Worm (Caenorhabditis elegans) whole organism, midembryonic: ENCODE results near the gene Y94H6A.12.
"Not testable (repeated sequence)": the region's sequence is repeated elsewhere in the genome, so short reads cannot be mapped to it uniquely, and the experiment has no call there.

ENCODE experiments used
- T22C8.4 ChIP-seq: fragments of 200-800 bp; sonication (Bioruptor generic); IDR thresholded peaks from 2 replicates; pipeline ENCODE4 v1.3.6; 2022; ENCODE audit warnings: missing genetic modification characterization, missing compliant biosample characterization
- cog-1 ChIP-seq: sonication (generic microtip); optimal IDR thresholded peaks from 2 replicates; lab custom pipeline; 2016; ENCODE audit warnings: missing genetic modification characterization, missing compliant biosample characterization
- flt-1 ChIP-seq: fragments of 200-800 bp; sonication (Bioruptor generic); IDR thresholded peaks from 2 replicates; pipeline ENCODE4 v1.3.6; 2022; ENCODE audit warnings: missing genetic modification characterization, missing compliant biosample characterization
- klf-2 ChIP-seq: fragments of 200-800 bp; sonication (Bioruptor generic); conservative IDR thresholded peaks from 2 replicates; pipeline ENCODE4 v1.3.6; 2022; ENCODE audit warnings: missing genetic modification reagents, missing genetic modification characterization, missing compliant biosample characterization
- med-1 ChIP-seq: sonication (generic microtip); optimal IDR thresholded peaks from 2 replicates; lab custom pipeline; 2017; ENCODE audit warnings: missing genetic modification characterization, mild to moderate bottlenecking, missing compliant biosample characterization, antibody characterized with exemption, missing genetic modification reagents; ENCODE audit not compliant: insufficient read depth
- ref-1 ChIP-seq: fragments of 200-800 bp; sonication (Bioruptor generic); conservative IDR thresholded peaks from 2 replicates; pipeline ENCODE4 v1.3.6; 2022; ENCODE audit warnings: missing genetic modification reagents, missing genetic modification characterization, missing compliant biosample characterization
- tab-1 ChIP-seq: fragments of 200-800 bp; sonication (Bioruptor generic); IDR thresholded peaks from 2 replicates; pipeline ENCODE4 v1.3.6; 2022; ENCODE audit warnings: missing genetic modification characterization, missing compliant biosample characterization
- ztf-23 ChIP-seq: fragments of 200-800 bp; sonication (Bioruptor generic); IDR thresholded peaks from 2 replicates; pipeline ENCODE4 v1.3.6; 2022; ENCODE audit warnings: missing genetic modification reagents, missing genetic modification characterization, missing compliant biosample characterization
- ztf-29 ChIP-seq: fragments of 200-800 bp; sonication (Bioruptor generic); IDR thresholded peaks from 2 replicates; pipeline ENCODE4 v1.3.6; 2022; ENCODE audit warnings: missing genetic modification reagents, missing genetic modification characterization, missing compliant biosample characterization

Gene Y94H6A.12

DNA sequence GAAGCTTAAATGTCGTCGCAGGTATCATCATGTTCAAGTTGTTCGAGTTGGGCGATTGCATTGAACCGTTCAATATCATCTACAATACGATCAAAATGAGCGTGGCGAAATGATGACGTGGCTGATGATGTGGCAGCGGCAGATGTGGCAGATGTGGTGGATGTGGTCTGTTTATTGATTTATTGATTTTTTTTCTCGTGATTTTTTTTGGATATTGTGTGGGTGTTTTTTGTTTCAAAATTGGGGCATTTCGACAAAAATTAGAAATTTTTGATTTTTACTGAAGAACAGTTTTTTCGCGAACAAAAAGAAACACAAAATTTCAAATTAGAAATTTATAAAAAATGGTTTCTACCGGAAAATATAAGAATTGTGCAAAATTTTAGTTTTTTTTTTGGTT, 32.6 kb downstream of the Y94H6A.12 start:
- TF ChIP-seq med-1 (GFP tag; lab: Kevin White, UChicago) (no peak), klf-2 (GFP tag; lab: Robert Waterston, UW) (no peak), T22C8.4 (peak; percentile 70), ref-1 (no peak), flt-1 (GFP tag; lab: Robert Waterston, UW) (no peak), cog-1 (no peak)

DNA sequence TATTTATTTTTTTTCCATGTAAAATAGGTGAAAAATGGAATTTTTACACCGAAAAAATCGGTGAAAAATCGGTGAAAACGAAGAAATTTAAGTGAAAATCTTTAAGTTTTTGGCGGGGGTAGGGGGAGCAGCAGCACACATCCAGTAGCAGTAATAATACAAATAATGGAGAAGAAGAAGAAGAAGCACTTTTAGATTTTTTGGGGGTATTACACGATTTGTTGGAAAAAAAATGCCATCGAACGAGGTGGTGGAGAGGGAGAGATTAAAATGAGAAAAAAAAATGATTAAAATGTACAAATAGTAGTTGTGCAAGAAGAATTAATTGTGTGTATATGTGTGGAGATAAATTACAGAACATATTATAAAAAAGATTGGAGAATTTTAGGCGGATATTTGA, 34.7 kb downstream of the Y94H6A.12 start:
- TF ChIP-seq tab-1 (GFP tag; lab: Robert Waterston, UW) (no peak), klf-2 (GFP tag; lab: Robert Waterston, UW) (no peak), med-1 (GFP tag; lab: Kevin White, UChicago) (no peak), flt-1 (GFP tag; lab: Robert Waterston, UW) (no peak)

DNA sequence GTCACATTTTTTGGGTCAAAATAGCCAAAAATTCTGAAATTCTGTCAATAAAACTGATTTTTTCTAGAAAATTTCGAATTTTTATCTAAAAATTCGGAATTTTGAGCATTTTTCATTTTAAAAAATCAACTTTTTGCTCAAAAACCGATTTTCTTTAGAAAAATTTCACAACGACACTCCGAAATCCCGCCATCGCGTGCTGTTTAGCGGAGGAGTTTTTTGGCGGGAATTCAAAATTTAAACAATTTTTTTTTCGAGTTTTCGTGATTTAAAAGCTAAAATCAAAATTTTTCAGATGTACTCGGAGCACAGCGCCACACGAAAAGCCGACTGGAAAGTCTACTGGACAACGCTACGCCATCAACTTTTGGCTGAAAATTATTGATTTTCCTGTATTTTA, 35.1 kb downstream of the Y94H6A.12 start:
- TF ChIP-seq med-1 (GFP tag; lab: Kevin White, UChicago) = no peak
- TF ChIP-seq cog-1 = no peak
- no peak for TF ChIP-seq flt-1 (GFP tag; lab: Robert Waterston, UW)
- TF ChIP-seq tab-1 (GFP tag; lab: Robert Waterston, UW) = no peak
- no peak for TF ChIP-seq ztf-23 (GFP tag; lab: Robert Waterston, UW)
- no peak for TF ChIP-seq ref-1
- TF ChIP-seq klf-2 (GFP tag; lab: Robert Waterston, UW) = no peak
- no peak for TF ChIP-seq ztf-29

DNA sequence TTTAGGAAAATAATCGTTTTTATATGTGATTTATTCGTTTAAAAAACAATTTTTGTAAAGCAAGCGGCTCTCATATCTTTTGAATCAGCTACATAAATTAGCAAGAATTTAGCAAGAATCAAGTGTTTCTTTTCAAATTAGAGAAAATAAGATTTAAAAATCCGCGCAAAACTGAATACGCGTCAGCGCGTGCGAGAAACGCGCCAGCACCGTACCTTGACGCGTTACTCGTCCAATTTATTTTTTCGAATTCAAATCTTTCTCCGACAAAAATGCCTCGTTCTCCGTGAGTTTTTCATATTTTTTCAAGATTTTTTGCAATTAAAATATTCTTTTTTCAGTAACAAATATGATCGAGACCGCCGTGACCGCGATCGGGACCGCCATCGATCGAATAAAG, 36.6 kb downstream of the Y94H6A.12 start, which contains the start of gene Y94H6A.3:
Gene Y94H6A.3, plus strand, starts transcription at position 232 of the 400 bp plus-strand sequence.
- TF ChIP-seq ztf-23 (GFP tag; lab: Robert Waterston, UW) = 0 out of 2 replicates have a peak, but pooled peaks have one; percentile 54
- TF ChIP-seq T22C8.4 = no peak

DNA sequence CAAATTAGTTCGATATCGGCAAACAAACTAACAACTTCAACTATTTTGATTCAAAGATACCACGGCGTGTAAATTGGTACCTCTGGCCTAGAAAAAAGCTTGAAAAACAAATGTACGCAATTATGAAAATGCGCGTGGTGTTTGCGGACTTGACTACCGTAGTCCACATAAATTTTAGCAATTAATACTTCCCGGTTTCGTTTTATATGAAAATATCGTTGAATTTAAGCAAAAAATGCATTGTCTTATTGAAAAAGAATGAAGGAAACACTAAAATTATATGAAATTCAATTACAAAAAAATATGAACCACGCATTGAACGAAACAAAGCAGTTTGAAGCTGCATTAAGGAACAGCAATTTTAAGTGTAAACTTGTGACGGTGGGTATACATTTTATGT, 37.9 kb downstream of the Y94H6A.12 start, which contains the start of gene gpx-4:
Gene gpx-4, minus strand, starts transcription at position 101 of the 400 bp plus-strand sequence.
- not testable (repeated sequence) for TF ChIP-seq T22C8.4; ztf-29; ztf-23 (GFP tag; lab: Robert Waterston, UW)

DNA sequence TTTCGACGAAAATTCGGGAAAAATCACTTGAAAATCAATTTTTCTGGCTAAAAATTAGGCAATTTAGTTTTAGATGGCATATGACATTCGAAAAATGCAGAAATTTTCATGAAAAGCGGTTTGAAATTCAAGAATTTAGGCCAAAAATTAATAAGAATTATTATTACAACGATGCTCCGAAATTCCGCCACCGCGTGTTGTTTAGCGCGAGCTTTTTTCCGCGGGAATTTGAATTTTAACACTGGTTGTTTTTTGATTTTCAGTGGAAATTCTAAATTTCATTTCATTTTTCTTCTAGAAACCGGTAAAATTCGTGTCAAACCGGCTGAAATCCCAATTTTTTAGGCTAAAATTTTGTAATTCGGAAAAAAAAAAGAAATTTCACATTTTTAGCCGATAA, 42.2 kb downstream of the Y94H6A.12 start:
- TF ChIP-seq flt-1 (GFP tag; lab: Robert Waterston, UW) (no peak), T22C8.4 (no peak), tab-1 (GFP tag; lab: Robert Waterston, UW) (no peak), med-1 (GFP tag; lab: Kevin White, UChicago) (no peak), ref-1 (no peak), cog-1 (no peak), klf-2 (GFP tag; lab: Robert Waterston, UW) (no peak), ztf-29 (no peak), ztf-23 (GFP tag; lab: Robert Waterston, UW) (no peak)

DNA sequence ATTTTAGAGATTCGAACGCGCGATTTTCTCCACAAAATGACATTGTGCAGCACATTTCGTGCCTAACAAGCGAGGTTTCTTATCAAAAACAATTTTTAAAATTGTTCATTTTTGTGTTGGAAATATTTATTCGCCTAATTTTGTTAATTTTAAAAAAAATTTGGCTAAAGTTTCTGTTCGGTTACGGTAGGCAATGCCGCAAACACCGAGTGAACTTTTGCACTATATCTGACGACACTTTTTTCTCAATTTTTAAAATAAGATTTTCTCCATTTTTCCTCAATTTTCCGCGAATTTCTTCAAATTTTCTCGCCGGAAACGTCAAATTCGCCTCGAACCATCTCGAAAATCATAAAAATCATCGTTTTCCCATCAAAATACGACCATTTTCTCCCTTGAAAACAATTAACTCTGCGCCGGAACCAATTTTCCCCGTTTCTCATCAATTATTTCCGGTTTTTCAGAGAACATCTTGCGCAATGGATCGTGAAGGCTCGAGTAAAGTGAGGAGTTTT, 46.2 kb downstream of the Y94H6A.12 start, which contains the start of gene Y69A2AR.1:
Gene Y69A2AR.1, plus strand, starts transcription at position 465 of the 515 bp plus-strand sequence.
- TF ChIP-seq klf-2 (GFP tag; lab: Robert Waterston, UW) = no peak
- no peak for TF ChIP-seq ztf-29
- TF ChIP-seq ztf-23 (GFP tag; lab: Robert Waterston, UW) = no peak
- no peak for TF ChIP-seq T22C8.4
- no peak for TF ChIP-seq tab-1 (GFP tag; lab: Robert Waterston, UW)

DNA sequence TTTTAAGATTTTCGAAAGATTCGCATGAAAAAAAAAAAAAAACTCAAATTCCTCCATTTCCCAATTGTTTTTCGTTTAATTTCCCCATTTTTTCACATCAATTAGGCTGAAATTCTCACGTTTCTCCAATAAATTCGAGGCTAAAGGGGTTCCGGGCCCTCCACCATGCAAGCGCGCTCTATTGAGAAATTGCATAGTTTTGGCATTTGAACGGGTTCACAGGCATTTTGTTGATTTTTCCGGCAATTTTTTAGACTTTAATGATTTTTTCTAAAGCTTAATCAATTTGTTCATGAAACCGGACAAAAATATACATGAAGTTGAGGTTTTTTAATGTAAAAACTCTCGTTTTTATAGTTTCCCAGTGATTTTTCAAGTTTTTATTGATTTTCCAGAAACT, 46.7 kb downstream of the Y94H6A.12 start:
- TF ChIP-seq tab-1 (GFP tag; lab: Robert Waterston, UW) (no peak), ztf-23 (GFP tag; lab: Robert Waterston, UW) (peak; percentile 42; the same call in 1 of the 2 replicates)

DNA sequence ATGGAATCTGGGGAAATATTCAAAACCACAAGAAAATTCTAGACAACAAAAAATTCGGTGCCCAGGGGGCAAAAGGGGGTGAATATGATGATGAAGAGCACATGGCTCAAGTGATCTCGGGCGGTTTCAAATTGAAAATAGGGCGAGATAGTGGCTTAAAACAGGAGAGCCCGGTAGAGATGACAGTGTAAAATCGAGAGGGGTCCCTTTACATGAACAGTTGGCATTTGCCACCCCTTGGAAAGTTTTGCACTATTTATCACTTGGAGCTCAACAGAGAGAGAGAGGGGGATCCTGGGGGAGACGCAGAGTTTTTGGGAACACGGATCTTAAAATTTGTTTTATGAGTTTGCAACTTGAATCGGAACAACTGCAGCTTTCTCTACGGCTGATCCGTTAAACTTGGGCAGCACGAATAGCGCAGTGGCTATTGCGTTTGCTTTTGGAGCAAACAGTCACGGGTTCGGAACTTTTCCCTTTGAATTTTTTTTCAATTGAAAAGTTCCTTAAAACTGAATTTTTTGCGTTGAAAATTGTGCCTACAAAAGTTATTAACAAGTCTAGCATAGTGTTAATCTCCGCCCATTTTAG, 47.4 kb downstream of the Y94H6A.12 start:
- TF ChIP-seq med-1 (GFP tag; lab: Kevin White, UChicago) = no peak
- no peak for TF ChIP-seq ztf-23 (GFP tag; lab: Robert Waterston, UW)
- no peak for TF ChIP-seq ref-1

DNA sequence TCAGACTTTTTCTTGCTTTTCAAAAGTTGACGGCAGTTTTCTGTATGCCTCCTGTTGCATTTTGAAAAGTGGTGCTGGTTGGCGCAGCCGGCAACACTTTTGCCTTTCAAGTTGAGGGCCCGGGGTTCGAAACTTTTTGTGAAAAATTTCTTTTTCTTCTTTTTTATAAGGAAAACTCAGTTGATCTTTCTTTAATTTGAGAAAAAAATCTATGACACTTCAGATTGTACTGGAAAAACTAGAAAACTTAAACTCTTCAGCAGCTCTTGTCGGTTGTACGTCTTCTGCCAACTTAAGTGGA, 48.0 kb downstream of the Y94H6A.12 start:
- TF ChIP-seq ztf-29 = no peak
- no peak for TF ChIP-seq ztf-23 (GFP tag; lab: Robert Waterston, UW)
- TF ChIP-seq med-1 (GFP tag; lab: Kevin White, UChicago) = no peak
- no peak for TF ChIP-seq cog-1
- TF ChIP-seq flt-1 (GFP tag; lab: Robert Waterston, UW) = no peak
- TF ChIP-seq T22C8.4 = no peak
- no peak for TF ChIP-seq tab-1 (GFP tag; lab: Robert Waterston, UW)
- TF ChIP-seq ref-1 = no peak
- TF ChIP-seq klf-2 (GFP tag; lab: Robert Waterston, UW) = no peak
